Fruit fly (Drosophila melanogaster): ENCODE results near the gene mRpL44.

mRpL44 gene

DNA sequence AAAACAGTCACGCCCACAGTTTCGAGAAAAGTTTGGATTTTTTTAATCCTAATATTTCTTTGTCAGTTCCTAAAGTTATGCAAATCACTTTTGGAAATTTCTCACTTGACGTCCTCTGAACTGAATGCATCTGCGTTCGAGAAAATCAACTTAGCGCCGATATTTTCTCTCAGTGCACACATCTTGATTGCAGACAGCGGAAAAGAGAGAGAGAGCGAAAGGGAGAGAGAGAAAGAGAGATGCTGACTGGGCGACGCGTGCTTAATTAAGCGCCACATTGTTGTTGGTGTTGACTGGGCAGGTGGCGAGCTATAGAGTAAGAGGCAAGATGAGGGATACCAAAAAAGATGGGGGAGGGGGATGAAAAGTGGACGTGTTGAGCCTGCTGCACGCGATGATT is 48.2 kb upstream of the mRpL44 start (continued):
- TF ChIP-seq cg (GFP tag; optimal IDR thresholded peaks at IDR 0.05) = no peak
- no peak for TF ChIP-seq CG6765 (GFP tag; optimal IDR thresholded peaks at IDR 0.05)
- TF ChIP-seq CG2875 (GFP tag; optimal IDR thresholded peaks at IDR 0.05) = peak; percentile 40
- peak; percentile 72 for TF ChIP-seq CG18262 (tag; optimal IDR thresholded peaks at IDR 0.05)
- peak; percentile 45 for TF ChIP-seq CG14710 (tag; optimal IDR thresholded peaks at IDR 0.05)
- no peak for TF ChIP-seq BEAF-32 (GFP tag; optimal IDR thresholded peaks at IDR 0.05)
- TF ChIP-seq Ets97D (GFP tag; optimal IDR thresholded peaks at IDR 0.05) = no peak
- peak; percentile 27 for TF ChIP-seq CG12155 (GFP tag; optimal IDR thresholded peaks at IDR 0.05)
- peak; percentile 27 for TF ChIP-seq CG11723 (GFP tag; optimal IDR thresholded peaks at IDR 0.05)
- peak; percentile 54 for TF ChIP-seq CG13424 (tag; optimal IDR thresholded peaks at IDR 0.05)
- peak; percentile 19 for TF ChIP-seq crc (GFP tag; optimal IDR thresholded peaks at IDR 0.05)
- TF ChIP-seq dysf (GFP tag; IDR thresholded peaks at IDR 0.05) = peak; percentile 60; the same call in 2 of the 3 replicates
- TF ChIP-seq CG1792 (GFP tag; optimal IDR thresholded peaks at IDR 0.05) = peak; percentile 9
- peak; percentile 35 for TF ChIP-seq MTF-1 (GFP tag; optimal IDR thresholded peaks at IDR 0.05; ENCODE audit: borderline replicate concordance)
- TF ChIP-seq CG9437 (GFP tag; optimal IDR thresholded peaks at IDR 0.05) = peak; percentile 48
- 0 out of 2 replicates have a peak, but pooled peaks have one; percentile 8 for TF ChIP-seq ara (GFP tag; IDR thresholded peaks at IDR 0.05)
- peak; percentile 48 for TF ChIP-seq CG17802 (tag; optimal IDR thresholded peaks at IDR 0.05)
- TF ChIP-seq CG11696 (GFP tag; IDR thresholded peaks at IDR 0.05) = peak; percentile 8; the same call in 1 of the 2 replicates
- no peak for TF ChIP-seq CG9817 (tag; optimal IDR thresholded peaks at IDR 0.05)
- TF ChIP-seq Camta (GFP tag; optimal IDR thresholded peaks at IDR 0.05) = peak; percentile 1
- TF ChIP-seq CG1647 (GFP tag; optimal IDR thresholded peaks at IDR 0.05) = no peak
- no peak for TF ChIP-seq Adf1 (GFP tag; IDR thresholded peaks at IDR 0.05)
- TF ChIP-seq CG30403 (GFP tag; optimal IDR thresholded peaks at IDR 0.05) = peak; percentile 58
- TF ChIP-seq esg (GFP tag; conservative IDR thresholded peaks at IDR 0.05) = peak; percentile 34; the same call in 1 of the 2 replicates
- TF ChIP-seq CG10366 (GFP tag; IDR thresholded peaks at IDR 0.05) = peak; percentile 67
- TF ChIP-seq zfh1 (GFP tag; IDR thresholded peaks at IDR 0.05) = peak; percentile 72
- TF ChIP-seq inv (GFP tag; IDR thresholded peaks at IDR 0.05; ENCODE audit: partially characterized antibody) = no peak
- TF ChIP-seq repo (GFP tag; optimal IDR thresholded peaks at IDR 0.05) = peak; percentile 40
- no peak for TF ChIP-seq CG18011 (GFP tag; optimal IDR thresholded peaks at IDR 0.05)
- no peak for TF ChIP-seq Hr39 (optimal IDR thresholded peaks at IDR 0.05)
- TF ChIP-seq CG12769 (tag; optimal IDR thresholded peaks at IDR 0.05) = peak; percentile 33
- no peak for TF ChIP-seq Usf (GFP tag; optimal IDR thresholded peaks at IDR 0.05)
- peak; percentile 74 for TF ChIP-seq chm (GFP tag; IDR thresholded peaks at IDR 0.05)
- peak; percentile 15 for TF ChIP-seq Atf3 (GFP tag; optimal IDR thresholded peaks at IDR 0.05)
- TF ChIP-seq sr (GFP tag; IDR thresholded peaks at IDR 0.05) = 0 out of 3 replicates have a peak, but pooled peaks have one; percentile 15
- peak; percentile 53 for TF ChIP-seq CG8089 (GFP tag; optimal IDR thresholded peaks at IDR 0.05)
- TF ChIP-seq Mrtf (GFP tag; IDR thresholded peaks at IDR 0.05) = 0 out of 3 replicates have a peak, but pooled peaks have one; percentile 47
- peak; percentile 39 for TF ChIP-seq CG12942 (GFP tag; optimal IDR thresholded peaks at IDR 0.05)
- TF ChIP-seq CG31388 (GFP tag; optimal IDR thresholded peaks at IDR 0.05) = no peak
- TF ChIP-seq otp (GFP tag; IDR thresholded peaks at IDR 0.05) = 0 out of 3 replicates have a peak, but pooled peaks have one; percentile 57
- TF ChIP-seq sd (tag; optimal IDR thresholded peaks at IDR 0.05) = peak; percentile 5
- TF ChIP-seq Nf-YA (GFP tag; IDR thresholded peaks at IDR 0.05) = no peak
- no peak for TF ChIP-seq CG4854 (GFP tag; optimal IDR thresholded peaks at IDR 0.05)
- peak; percentile 49 for TF ChIP-seq Dad (GFP tag; optimal IDR thresholded peaks at IDR 0.05)
- TF ChIP-seq grn (GFP tag; optimal IDR thresholded peaks at IDR 0.05) = peak; percentile 54
- TF ChIP-seq CG10979 (tag; optimal IDR thresholded peaks at IDR 0.05) = peak; percentile 62
- TF ChIP-seq Dp (GFP tag; optimal IDR thresholded peaks at IDR 0.05) = no peak
- peak; percentile 39 for TF ChIP-seq dmrt11E (tag; optimal IDR thresholded peaks at IDR 0.05)
- peak; percentile 62 for TF ChIP-seq CG1832 (GFP tag; optimal IDR thresholded peaks at IDR 0.05)
- TF ChIP-seq B-H1 (GFP tag; IDR thresholded peaks at IDR 0.05) = peak; percentile 28; the same call in 1 of the 3 replicates
- peak in 1 of 2 experiments; percentile 70 for TF ChIP-seq Hr51 (GFP tag; optimal IDR thresholded peaks at IDR 0.05)

All from whole organism, embryonic.